Fruit fly (Drosophila melanogaster) S2 (cell line): ENCODE results near the gene BNIP3.

Source experiments
- CG8478 ChIP-seq: fragments of >200 bp; optimal IDR thresholded peaks from 2 replicates; lab custom pipeline; 2018
- CTCF ChIP-seq, 2 experiments: fragments of >200 bp; optimal IDR thresholded peaks; 2 replicates each; lab custom pipeline; 2018

- no peak for TF ChIP-seq CG8478 (lab: Kevin White, UChicago)
- no peak for TF ChIP-seq CTCF (optimal IDR thresholded peaks at IDR 0.05; lab: Kevin White, UChicago)
Measured at dm6 chr3L:20529918-20530317, 10.7 kb upstream of the BNIP3 start.
